Worm (Caenorhabditis elegans) whole organism, L3 larva: ENCODE results near the gene C05C10.8.
A peak's percentile ranks its signal among the peaks of the same experiment; 100 is the strongest.

Source experiments
- aly-2 ChIP-seq: fragments of 150-350 bp; optimal IDR thresholded peaks from 2 replicates; lab custom pipeline; 2014; ENCODE audit warnings: missing biosample characterization, missing genetic modification characterization
- ama-1 ChIP-seq: fragments of 150-350 bp; optimal IDR thresholded peaks from 2 replicates; lab custom pipeline; 2018
- ceh-16 ChIP-seq: sonication (generic microtip); optimal IDR thresholded peaks from 2 replicates; lab custom pipeline; 2017; ENCODE audit warnings: missing biosample characterization, missing genetic modification characterization
- ceh-82 ChIP-seq: fragments of 150-350 bp; optimal IDR thresholded peaks from 2 replicates; lab custom pipeline; 2014; ENCODE audit warnings: missing biosample characterization, missing genetic modification characterization
- ceh-9 ChIP-seq: sonication (generic microtip); optimal IDR thresholded peaks from 2 replicates; lab custom pipeline; 2018; ENCODE audit warnings: missing biosample characterization, missing genetic modification characterization
- daf-12 ChIP-seq: fragments of 150-350 bp; optimal IDR thresholded peaks from 2 replicates; lab custom pipeline; 2014; ENCODE audit warnings: missing biosample characterization, missing genetic modification reagents, missing genetic modification characterization
- egl-5 ChIP-seq: fragments of 150-350 bp; optimal IDR thresholded peaks from 2 replicates; lab custom pipeline; 2017; ENCODE audit warnings: missing biosample characterization, missing genetic modification reagents, missing genetic modification characterization, inconsistent platforms
- fkh-10 ChIP-seq: sonication (generic microtip); optimal IDR thresholded peaks from 2 replicates; lab custom pipeline; 2017; ENCODE audit warnings: missing biosample characterization, missing genetic modification reagents, missing genetic modification characterization
- fos-1 ChIP-seq: fragments of 150-350 bp; optimal IDR thresholded peaks from 2 replicates; lab custom pipeline; 2014; ENCODE audit warnings: missing biosample characterization, missing genetic modification characterization
- hmg-11 ChIP-seq: sonication (generic microtip); optimal IDR thresholded peaks from 2 replicates; lab custom pipeline; 2016; ENCODE audit warnings: missing genetic modification characterization, missing compliant biosample characterization
- jun-1 ChIP-seq: fragments of 150-350 bp; optimal IDR thresholded peaks from 2 replicates; lab custom pipeline; 2014; ENCODE audit warnings: missing biosample characterization, missing genetic modification reagents, missing genetic modification characterization
- lin-15B ChIP-seq: fragments of 150-350 bp; optimal IDR thresholded peaks from 2 replicates; lab custom pipeline; 2014; ENCODE audit warnings: missing biosample characterization, missing genetic modification characterization
- mml-1 ChIP-seq: fragments of 150-350 bp; sonication (generic microtip); optimal IDR thresholded peaks from 3 replicates; lab custom pipeline; 2014; ENCODE audit warnings: missing biosample characterization, missing genetic modification characterization
- nfya-1 ChIP-seq: sonication (generic microtip); optimal IDR thresholded peaks from 2 replicates; lab custom pipeline; 2017; ENCODE audit warnings: missing genetic modification characterization, mild to moderate bottlenecking, missing compliant biosample characterization, antibody characterized with exemption, moderate library complexity; ENCODE audit not compliant: insufficient read depth
- nhr-23 ChIP-seq: fragments of 150-350 bp; optimal IDR thresholded peaks from 2 replicates; lab custom pipeline; 2014; ENCODE audit warnings: missing biosample characterization, missing genetic modification reagents, missing genetic modification characterization
- nhr-25 ChIP-seq: sonication (generic microtip); optimal IDR thresholded peaks from 2 replicates; lab custom pipeline; 2017; ENCODE audit warnings: missing biosample characterization, missing genetic modification characterization
- pha-4 ChIP-seq: fragments of 150-350 bp; optimal IDR thresholded peaks from 2 replicates; lab custom pipeline; 2014; ENCODE audit warnings: missing biosample characterization, missing genetic modification reagents, missing genetic modification characterization
- sea-2 ChIP-seq: fragments of 150-350 bp; sonication (generic microtip); optimal IDR thresholded peaks from 4 replicates; lab custom pipeline; 2014; ENCODE audit warnings: missing biosample characterization, missing genetic modification reagents, missing genetic modification characterization
- snpc-4 ChIP-seq: fragments of 150-350 bp; optimal IDR thresholded peaks from 2 replicates; lab custom pipeline; 2014; ENCODE audit warnings: missing biosample characterization, missing genetic modification characterization
- tbx-2 ChIP-seq: sonication (generic microtip); optimal IDR thresholded peaks from 2 replicates; lab custom pipeline; 2016; ENCODE audit warnings: mild to moderate bottlenecking, missing genetic modification characterization, missing compliant biosample characterization
- zag-1 ChIP-seq: fragments of 150-350 bp; optimal IDR thresholded peaks from 2 replicates; lab custom pipeline; 2014; ENCODE audit warnings: missing biosample characterization, missing genetic modification characterization
- ztf-4 ChIP-seq: fragments of 150-350 bp; optimal IDR thresholded peaks from 2 replicates; lab custom pipeline; 2014; ENCODE audit warnings: missing biosample characterization, missing genetic modification characterization

The C05C10.8 gene

ce11 chrII:9868698-9869097, 49.1 kb downstream of the C05C10.8 start, which contains the start of gene old-1:
TSS of gene old-1 (minus strand) at chrII:9868747.
- TF ChIP-seq ceh-9 = no peak
- peak; percentile 51 for TF ChIP-seq nfya-1 (tag; lab: Kevin White, UChicago)
- no peak for TF ChIP-seq hmg-11 (tag; lab: Kevin White, UChicago)

- TF ChIP-seq ceh-82 (no peak), nhr-23 (tag; lab: Kevin White, UChicago) (no peak), egl-5 (no peak), mml-1 (tag; lab: Kevin White, UChicago) (no peak), daf-12 (tag; lab: Kevin White, UChicago) (no peak), lin-15B (tag; lab: Kevin White, UChicago) (no peak), sea-2 (no peak), tbx-2 (tag; lab: Kevin White, UChicago) (no peak), pha-4 (tag; lab: Kevin White, UChicago) (no peak), aly-2 (tag; lab: Kevin White, UChicago) (no peak), ceh-16 (tag; lab: Kevin White, UChicago) (no peak), fkh-10 (GFP tag; lab: Kevin White, UChicago) (no peak), jun-1 (no peak), zag-1 (no peak), fos-1 (tag; lab: Kevin White, UChicago) (no peak), hmg-11 (tag; lab: Kevin White, UChicago) (no peak), snpc-4 (tag; lab: Kevin White, UChicago) (no peak), nhr-25 (tag; lab: Kevin White, UChicago) (no peak), ztf-4 (no peak), ama-1 (lab: Kevin White, UChicago) (no peak)
Observed at ce11 chrII:9868207-9868606, 49.6 kb downstream of the C05C10.8 start.
